Worm (Caenorhabditis elegans): ENCODE data around the gene scl-2.
A peak's percentile ranks its signal among the peaks of the same experiment; 100 is the strongest.

- no peak for TF ChIP-seq nhr-11 (tag; optimal IDR thresholded peaks at IDR 0.05)
- no peak for TF ChIP-seq ztf-11 (tag; optimal IDR thresholded peaks at IDR 0.05)
- no peak for TF ChIP-seq unc-39 (tag; optimal IDR thresholded peaks at IDR 0.05)
- peak; percentile 24 for TF ChIP-seq snpc-4 (tag; optimal IDR thresholded peaks at IDR 0.05)
- no peak for TF ChIP-seq elt-3 (tag; optimal IDR thresholded peaks at IDR 0.05)
- TF ChIP-seq egl-27 (tag; optimal IDR thresholded peaks at IDR 0.05): no peak
- TF ChIP-seq unc-62 (GFP tag; optimal IDR thresholded peaks at IDR 0.05): no peak
- no peak for TF ChIP-seq nhr-237 (tag; optimal IDR thresholded peaks at IDR 0.05)
- TF ChIP-seq ZK546.5 (tag; optimal IDR thresholded peaks at IDR 0.05): no peak
- no peak for TF ChIP-seq elt-2 (tag; optimal IDR thresholded peaks at IDR 0.05)
Measured at ce11 chrIV:13013711-13014341, 43.7 kb upstream of the scl-2 start.

All from whole organism, L3 larva.